Worm (Caenorhabditis elegans) whole organism, L4 larva: Measurements from ENCODE around the gene srd-27.
"Not testable (repeated sequence)": the region's sequence is repeated elsewhere in the genome, so short reads cannot be mapped to it uniquely, and the experiment has no call there.

Experiments
- D1046.2 ChIP-seq: fragments of 200-800 bp; sonication (Bioruptor generic); IDR thresholded peaks from 2 replicates; pipeline ENCODE4 v1.3.6; 2022; ENCODE audit warnings: missing genetic modification characterization, missing compliant biosample characterization
- F26F4.8 ChIP-seq: fragments of 200-800 bp; sonication (Bioruptor generic); conservative IDR thresholded peaks from 2 replicates; pipeline ENCODE4 v1.3.6; 2022; ENCODE audit warnings: missing genetic modification characterization, missing compliant biosample characterization
- F44E2.7 ChIP-seq: fragments of 200-800 bp; sonication (Bioruptor generic); IDR thresholded peaks from 2 replicates; pipeline ENCODE4 v2.1.2; 2022; ENCODE audit warnings: missing genetic modification characterization, missing compliant biosample characterization
- F49E8.2 ChIP-seq: sonication (generic microtip); optimal IDR thresholded peaks from 2 replicates; lab custom pipeline; 2016; ENCODE audit warnings: missing compliant biosample characterization, mild to moderate bottlenecking, missing genetic modification characterization, borderline replicate concordance
- T26A8.4 ChIP-seq: fragments of 200-800 bp; sonication (Bioruptor generic); IDR thresholded peaks from 2 replicates; pipeline ENCODE4 v1.3.6; 2022; ENCODE audit warnings: missing genetic modification characterization, missing compliant biosample characterization
- Y105C5A.15 ChIP-seq: fragments of 200-800 bp; sonication (Bioruptor generic); IDR thresholded peaks from 2 replicates; pipeline ENCODE4 v1.3.6; 2022; ENCODE audit warnings: missing genetic modification characterization, missing compliant biosample characterization
- Y48G9A.11 ChIP-seq: fragments of 200-800 bp; sonication (Bioruptor generic); IDR thresholded peaks from 2 replicates; pipeline ENCODE4 v1.3.6; 2022; ENCODE audit warnings: missing genetic modification reagents, missing genetic modification characterization, missing compliant biosample characterization
- Y75B8A.6 ChIP-seq: fragments of 200-800 bp; sonication (Bioruptor generic); IDR thresholded peaks from 2 replicates; pipeline ENCODE4 v1.3.6; 2022; ENCODE audit warnings: missing genetic modification reagents, missing genetic modification characterization, missing compliant biosample characterization
- ZK337.2 ChIP-seq: fragments of 200-800 bp; sonication (Bioruptor generic); IDR thresholded peaks from 2 replicates; pipeline ENCODE4 v1.3.6; 2022; ENCODE audit warnings: missing genetic modification reagents, missing genetic modification characterization, missing compliant biosample characterization
- arid-1 ChIP-seq: fragments of 200-800 bp; sonication (Bioruptor generic); conservative IDR thresholded peaks from 2 replicates; pipeline ENCODE4 v1.3.6; 2022; ENCODE audit warnings: missing genetic modification reagents, missing genetic modification characterization, missing compliant biosample characterization
- ceh-20 ChIP-seq: fragments of 200-800 bp; sonication (Bioruptor generic); IDR thresholded peaks from 2 replicates; pipeline ENCODE4 v1.3.6; 2022; ENCODE audit warnings: missing genetic modification reagents, missing genetic modification characterization, missing compliant biosample characterization
- ceh-44 ChIP-seq: fragments of 200-800 bp; sonication (Bioruptor generic); IDR thresholded peaks from 2 replicates; pipeline ENCODE4 v1.3.6; 2022; ENCODE audit warnings: missing genetic modification reagents, missing genetic modification characterization, missing compliant biosample characterization
- cey-2 ChIP-seq: sonication (generic microtip); optimal IDR thresholded peaks from 3 replicates; lab custom pipeline; 2017; ENCODE audit warnings: missing genetic modification characterization, mild to moderate bottlenecking, missing compliant biosample characterization, antibody characterized with exemption, borderline replicate concordance; ENCODE audit not compliant: insufficient read depth
- ctbp-1 ChIP-seq: fragments of 200-800 bp; sonication (Bioruptor generic); IDR thresholded peaks from 2 replicates; pipeline ENCODE4 v1.3.6; 2022; ENCODE audit warnings: missing genetic modification reagents, missing genetic modification characterization, missing compliant biosample characterization
- daf-8 ChIP-seq: fragments of 200-800 bp; sonication (Bioruptor generic); IDR thresholded peaks from 2 replicates; pipeline ENCODE4 v1.3.6; 2022; ENCODE audit warnings: missing genetic modification characterization, missing compliant biosample characterization
- dmd-6 ChIP-seq: fragments of 200-800 bp; sonication (Bioruptor generic); IDR thresholded peaks from 2 replicates; pipeline ENCODE4 v1.3.6; 2022; ENCODE audit warnings: missing genetic modification reagents, missing genetic modification characterization, missing compliant biosample characterization
- dmd-8 ChIP-seq: fragments of 200-800 bp; sonication (Bioruptor generic); IDR thresholded peaks from 2 replicates; pipeline ENCODE4 v1.3.6; 2022; ENCODE audit warnings: missing genetic modification characterization, missing compliant biosample characterization
- dmd-9 ChIP-seq: fragments of 200-800 bp; sonication (Bioruptor generic); IDR thresholded peaks from 2 replicates; pipeline ENCODE4 v1.3.6; 2022; ENCODE audit warnings: missing genetic modification reagents, missing genetic modification characterization, missing compliant biosample characterization
- egl-43 ChIP-seq: fragments of 200-800 bp; sonication (Bioruptor generic); IDR thresholded peaks from 2 replicates; pipeline ENCODE4 v1.3.6; 2022; ENCODE audit warnings: missing genetic modification reagents, missing genetic modification characterization, missing compliant biosample characterization
- fos-1 ChIP-seq: fragments of 150-350 bp; optimal IDR thresholded peaks from 2 replicates; lab custom pipeline; 2014; ENCODE audit warnings: missing biosample characterization, missing genetic modification characterization
- lim-7 ChIP-seq: fragments of 200-800 bp; sonication (Bioruptor generic); IDR thresholded peaks from 2 replicates; pipeline ENCODE4 v1.3.6; 2022; ENCODE audit warnings: missing genetic modification characterization, missing compliant biosample characterization
- lin-1 ChIP-seq: fragments of 200-800 bp; sonication (Bioruptor generic); IDR thresholded peaks from 2 replicates; pipeline ENCODE4 v1.3.6; 2022; ENCODE audit warnings: missing genetic modification reagents, missing genetic modification characterization, missing compliant biosample characterization
- lin-13 ChIP-seq: fragments of 150-350 bp; optimal IDR thresholded peaks from 2 replicates; lab custom pipeline; 2014; ENCODE audit warnings: missing biosample characterization, missing genetic modification reagents, missing genetic modification characterization
- lin-29 ChIP-seq: fragments of 200-800 bp; sonication (Bioruptor generic); IDR thresholded peaks from 2 replicates; pipeline ENCODE4 v1.3.6; 2022; ENCODE audit warnings: missing genetic modification reagents, missing genetic modification characterization, missing compliant biosample characterization
- lin-38 ChIP-seq: fragments of 200-800 bp; sonication (Bioruptor generic); IDR thresholded peaks from 2 replicates; pipeline ENCODE4 v1.3.6; 2022; ENCODE audit warnings: missing genetic modification reagents, missing genetic modification characterization, missing compliant biosample characterization
- madf-5 ChIP-seq, 2 experiments: fragments of 200-800 bp; sonication (Bioruptor generic); IDR thresholded peaks; 2 replicates each; pipeline ENCODE4 v1.3.6; 2022; ENCODE audit warnings: missing compliant biosample characterization in 2 of 2, missing genetic modification characterization in 2 of 2
- madf-9 ChIP-seq: fragments of 200-800 bp; sonication (Bioruptor generic); conservative IDR thresholded peaks from 2 replicates; pipeline ENCODE4 v1.3.6; 2022; ENCODE audit warnings: missing genetic modification reagents, missing genetic modification characterization, missing compliant biosample characterization
- mdt-29 ChIP-seq: fragments of 200-800 bp; sonication (Bioruptor generic); IDR thresholded peaks from 2 replicates; pipeline ENCODE4 v1.3.6; 2022; ENCODE audit warnings: missing genetic modification reagents, missing genetic modification characterization, missing compliant biosample characterization
- nhr-41 ChIP-seq: fragments of 200-800 bp; sonication (Bioruptor generic); IDR thresholded peaks from 2 replicates; pipeline ENCODE4 v1.3.6; 2022; ENCODE audit warnings: missing genetic modification reagents, missing genetic modification characterization, missing compliant biosample characterization
- nhr-42 ChIP-seq: fragments of 200-800 bp; sonication (Bioruptor generic); IDR thresholded peaks from 2 replicates; pipeline ENCODE4 v1.3.6; 2022; ENCODE audit warnings: missing genetic modification characterization, missing compliant biosample characterization
- pha-4 ChIP-seq, 2 experiments: fragments of 150-350 bp in 1 of 2; fragments of 200-800 bp in 1 of 2; sonication (Bioruptor generic) in 1 of 2; IDR thresholded peaks in 1 of 2; optimal IDR thresholded peaks in 1 of 2; 2 replicates each; pipeline versions ENCODE4 v1.3.6 to Lab custom; 2014 to 2022; ENCODE audit warnings: missing genetic modification characterization in 2 of 2, missing genetic modification reagents in 2 of 2, missing biosample characterization in 1 of 2, missing compliant biosample characterization in 1 of 2
- php-3 ChIP-seq: fragments of 200-800 bp; sonication (Bioruptor generic); IDR thresholded peaks from 2 replicates; pipeline ENCODE4 v1.3.6; 2022; ENCODE audit warnings: missing genetic modification reagents, missing genetic modification characterization, missing compliant biosample characterization
- saeg-2 ChIP-seq: fragments of 200-800 bp; sonication (Bioruptor generic); IDR thresholded peaks from 2 replicates; pipeline ENCODE4 v1.3.6; 2022; ENCODE audit warnings: missing genetic modification reagents, missing genetic modification characterization, missing compliant biosample characterization
- set-16 ChIP-seq: fragments of 200-800 bp; sonication (Bioruptor generic); IDR thresholded peaks from 2 replicates; pipeline ENCODE4 v1.3.6; 2022; ENCODE audit warnings: missing genetic modification reagents, missing genetic modification characterization, missing compliant biosample characterization
- snpc-1.2 ChIP-seq: fragments of 200-800 bp; sonication (Bioruptor generic); IDR thresholded peaks from 2 replicates; pipeline ENCODE4 v1.3.6; 2022; ENCODE audit warnings: missing genetic modification reagents, missing genetic modification characterization, missing compliant biosample characterization
- unc-130 ChIP-seq: sonication (generic microtip); optimal IDR thresholded peaks from 2 replicates; lab custom pipeline; 2016; ENCODE audit warnings: missing genetic modification reagents, missing genetic modification characterization, missing compliant biosample characterization
- vab-7 ChIP-seq: fragments of 200-800 bp; sonication (Bioruptor generic); IDR thresholded peaks from 2 replicates; pipeline ENCODE4 v1.3.6; 2022; ENCODE audit warnings: missing genetic modification reagents, missing genetic modification characterization, missing compliant biosample characterization
- zip-11 ChIP-seq: fragments of 200-800 bp; sonication (Bioruptor generic); IDR thresholded peaks from 2 replicates; pipeline ENCODE4 v1.3.6; 2022; ENCODE audit warnings: missing genetic modification characterization, missing compliant biosample characterization

Gene srd-27

ce11 chrV:15767385-15767784 lies 35.8 kb upstream of the srd-27 start:
- TF ChIP-seq F26F4.8 (GFP tag; lab: Robert Waterston, UW) (peak; percentile 95), T26A8.4 (GFP tag; lab: Robert Waterston, UW) (peak; percentile 64; the same call in 1 of the 2 replicates), ctbp-1 (peak; percentile 80), Y48G9A.11 (GFP tag; lab: Robert Waterston, UW) (peak; percentile 75), lin-1 (peak; percentile 66; the same call in 1 of the 2 replicates), mdt-29 (GFP tag; lab: Robert Waterston, UW) (peak; percentile 80), arid-1 (GFP tag; lab: Robert Waterston, UW) (peak; percentile 89), Y75B8A.6 (GFP tag; lab: Robert Waterston, UW) (peak; percentile 78; the same call in 1 of the 2 replicates), nhr-41 (GFP tag; lab: Robert Waterston, UW) (peak; percentile 85), madf-9 (GFP tag; lab: Robert Waterston, UW) (peak; percentile 45; the same call in 1 of the 2 replicates), daf-8 (GFP tag; lab: Robert Waterston, UW) (peak; percentile 64; the same call in 1 of the 2 replicates), nhr-42 (GFP tag; lab: Robert Waterston, UW) (peak; percentile 66), set-16 (peak; percentile 55), dmd-9 (0 out of 2 replicates have a peak, but pooled peaks have one; percentile 53), F44E2.7 (GFP tag; lab: Robert Waterston, UW) (peak; percentile 71; the same call in 1 of the 2 replicates), D1046.2 (GFP tag; lab: Robert Waterston, UW) (peak; percentile 81), php-3 (GFP tag; lab: Robert Waterston, UW) (peak; percentile 72), madf-5 (GFP tag; IDR thresholded peaks at IDR 0.05; lab: Robert Waterston, UW) (peak in 1 of 2 experiments; percentile 73; a peak in 1 of 4 replicates), zip-11 (GFP tag; lab: Robert Waterston, UW) (0 out of 2 replicates have a peak, but pooled peaks have one; percentile 35), saeg-2 (GFP tag; lab: Robert Waterston, UW) (peak; percentile 68; the same call in 1 of the 2 replicates), lin-29 (GFP tag; lab: Robert Waterston, UW) (peak; percentile 27; the same call in 1 of the 2 replicates), snpc-1.2 (peak; percentile 86), vab-7 (GFP tag; lab: Robert Waterston, UW) (peak; percentile 77), pha-4 (GFP tag; IDR thresholded peaks at IDR 0.05; lab: Robert Waterston, UW) (peak; percentile 84), dmd-6 (GFP tag; lab: Robert Waterston, UW) (0 out of 2 replicates have a peak, but pooled peaks have one; percentile 9), F49E8.2 (peak; percentile 12), dmd-8 (GFP tag; lab: Robert Waterston, UW) (peak; percentile 94), ceh-20 (GFP tag; lab: Robert Waterston, UW) (peak; percentile 52; the same call in 1 of the 2 replicates), egl-43 (peak; percentile 92), Y105C5A.15 (GFP tag; lab: Robert Waterston, UW) (peak; percentile 71; the same call in 1 of the 2 replicates), lim-7 (GFP tag; lab: Robert Waterston, UW) (peak; percentile 95), ceh-44 (GFP tag; lab: Robert Waterston, UW) (peak; percentile 68; the same call in 1 of the 2 replicates), lin-38 (peak; percentile 82), ZK337.2 (0 out of 2 replicates have a peak, but pooled peaks have one; percentile 13)
- not testable (repeated sequence) for TF ChIP-seq pha-4 (tag; optimal IDR thresholded peaks at IDR 0.05; lab: Kevin White, UChicago)

ce11 chrV:15769072-15769471 lies 34.1 kb upstream of the srd-27 start, which contains the start of gene F57A10.4:
Gene F57A10.4, plus strand, starts transcription at chrV:15769438.
- TF ChIP-seq fos-1 (tag; lab: Kevin White, UChicago) (no peak), saeg-2 (GFP tag; lab: Robert Waterston, UW) (no peak), daf-8 (GFP tag; lab: Robert Waterston, UW) (no peak), lin-13 (GFP tag; lab: Kevin White, UChicago) (no peak), cey-2 (tag; lab: Kevin White, UChicago) (no peak), unc-130 (GFP tag; lab: Kevin White, UChicago) (peak; percentile 56)
